Worm (Caenorhabditis elegans): Measurements from ENCODE around the gene pms-2.

pms-2 gene

ce11 chrV:11531831-11532534 is 38.4 kb downstream of the pms-2 start:
- peak; percentile 51 for TF ChIP-seq sup-37 (GFP tag; optimal IDR thresholded peaks at IDR 0.05)
- no peak for TF ChIP-seq sox-4 (tag; optimal IDR thresholded peaks at IDR 0.05)
- TF ChIP-seq fos-1 (tag; optimal IDR thresholded peaks at IDR 0.05), result peak; percentile 82
- TF ChIP-seq mab-9 (GFP tag; IDR thresholded peaks at IDR 0.05), result no peak
- no peak for TF ChIP-seq egl-13 (tag; optimal IDR thresholded peaks at IDR 0.05)
- peak; percentile 79 for TF ChIP-seq rnt-1 (tag; optimal IDR thresholded peaks at IDR 0.05)
- no peak for TF ChIP-seq pax-3 (tag; optimal IDR thresholded peaks at IDR 0.05)
- TF ChIP-seq dpl-1 (GFP tag; optimal IDR thresholded peaks at IDR 0.05), result peak; percentile 19 to 55 (median 25)
- TF ChIP-seq nhr-85 (tag), result peak; percentile 99
- no peak for TF ChIP-seq hlh-4 (tag; optimal IDR thresholded peaks at IDR 0.05)
- peak; percentile 67 to 92 for TF ChIP-seq lsy-2 (tag; optimal IDR thresholded peaks at IDR 0.05)
- peak; percentile 52 for TF ChIP-seq vab-15 (tag; optimal IDR thresholded peaks at IDR 0.05)
- peak; percentile 94 for TF ChIP-seq snu-23 (GFP tag; optimal IDR thresholded peaks at IDR 0.05)
- peak; percentile 97 for TF ChIP-seq nhr-20 (tag; optimal IDR thresholded peaks at IDR 0.05)
- TF ChIP-seq lin-15B (tag; optimal IDR thresholded peaks at IDR 0.05), result no peak
- peak; percentile 89 for TF ChIP-seq unc-130 (tag; optimal IDR thresholded peaks at IDR 0.05)
- TF ChIP-seq jun-1 (tag; optimal IDR thresholded peaks at IDR 0.05), result peak; percentile 58
- peak; percentile 97 for TF ChIP-seq nhr-71 (tag; optimal IDR thresholded peaks at IDR 0.05)
- TF ChIP-seq C34B4.2 (tag; optimal IDR thresholded peaks at IDR 0.05), result no peak
- peak; percentile 24 for TF ChIP-seq mef-2 (tag; optimal IDR thresholded peaks at IDR 0.05)
- peak; percentile 83 for TF ChIP-seq C16A3.4 (tag; optimal IDR thresholded peaks at IDR 0.05)
- no peak for TF ChIP-seq unc-62 (GFP tag; optimal IDR thresholded peaks at IDR 0.05)
- TF ChIP-seq blmp-1 (tag; optimal IDR thresholded peaks at IDR 0.05), result peak; percentile 92
- 0 out of 2 replicates have a peak, but pooled peaks have one; percentile 23 for TF ChIP-seq ceh-88 (GFP tag; IDR thresholded peaks at IDR 0.05)
- TF ChIP-seq fkh-10 (GFP tag; optimal IDR thresholded peaks at IDR 0.05), result no peak
- peak; percentile 20 for TF ChIP-seq hpl-2 (GFP tag; optimal IDR thresholded peaks at IDR 0.05)
- TF ChIP-seq nhr-11 (tag; optimal IDR thresholded peaks at IDR 0.05), result peak; percentile 30
- TF ChIP-seq swsn-7 (tag; optimal IDR thresholded peaks at IDR 0.05), result peak; percentile 81
- no peak for TF ChIP-seq ceh-90 (tag; optimal IDR thresholded peaks at IDR 0.05)
- TF ChIP-seq ama-1 (optimal IDR thresholded peaks at IDR 0.05), result no peak
- peak; percentile 38 for TF ChIP-seq pag-3 (tag; optimal IDR thresholded peaks at IDR 0.05; ENCODE audit: borderline replicate concordance, insufficient read depth)
- peak; percentile 74 for TF ChIP-seq elt-2 (tag; optimal IDR thresholded peaks at IDR 0.05)
- TF ChIP-seq skn-1 (tag; optimal IDR thresholded peaks at IDR 0.05), result peak; percentile 62
- no peak; the same call in 1 of the 2 replicates for TF ChIP-seq unc-98 (GFP tag; IDR thresholded peaks at IDR 0.05)
- peak; percentile 84 for TF ChIP-seq nhr-19 (GFP tag; conservative IDR thresholded peaks at IDR 0.05)
- TF ChIP-seq alr-1 (tag; optimal IDR thresholded peaks at IDR 0.05; ENCODE audit: borderline replicate concordance), result no peak
- TF ChIP-seq fkh-4 (tag; optimal IDR thresholded peaks at IDR 0.05; ENCODE audit: borderline replicate concordance), result peak; percentile 72
- TF ChIP-seq nhr-77 (tag; optimal IDR thresholded peaks at IDR 0.05), result peak; percentile 79
- no peak for TF ChIP-seq fkh-8 (tag; optimal IDR thresholded peaks at IDR 0.05)
- peak; percentile 76 for TF ChIP-seq nhr-47 (tag; optimal IDR thresholded peaks at IDR 0.05)
- no peak for TF ChIP-seq ceh-63 (GFP tag; optimal IDR thresholded peaks at IDR 0.05)
- peak; percentile 2 for TF ChIP-seq ztf-4 (tag; optimal IDR thresholded peaks at IDR 0.05)
- no peak for TF ChIP-seq ces-1 (GFP tag; optimal IDR thresholded peaks at IDR 0.05)
- peak; percentile 97 for TF ChIP-seq dsc-1 (tag; optimal IDR thresholded peaks at IDR 0.05)
- peak; percentile 74 for TF ChIP-seq mep-1 (tag; optimal IDR thresholded peaks at IDR 0.05)
- TF ChIP-seq xbp-1 (tag; optimal IDR thresholded peaks at IDR 0.05), result peak; percentile 66
- peak; percentile 54 for TF ChIP-seq irx-1 (tag; optimal IDR thresholded peaks at IDR 0.05)
- TF ChIP-seq F16B12.6 (tag; optimal IDR thresholded peaks at IDR 0.05), result no peak
- peak; percentile 29 for TF ChIP-seq lir-3 (tag; optimal IDR thresholded peaks at IDR 0.05; ENCODE audit: poor library complexity)
- TF ChIP-seq isw-1 (GFP tag; IDR thresholded peaks at IDR 0.05), result no peak; the same call in 1 of the 2 replicates
- no peak for TF ChIP-seq Y116A8C.19 (tag; optimal IDR thresholded peaks at IDR 0.05; ENCODE audit: borderline replicate concordance)
- no peak for TF ChIP-seq nhr-12 (tag; optimal IDR thresholded peaks at IDR 0.05)

All from whole organism, L1 larva.